Worm (Caenorhabditis elegans): ENCODE measurements around the gene C23H5.8.

Gene C23H5.8

DNA sequence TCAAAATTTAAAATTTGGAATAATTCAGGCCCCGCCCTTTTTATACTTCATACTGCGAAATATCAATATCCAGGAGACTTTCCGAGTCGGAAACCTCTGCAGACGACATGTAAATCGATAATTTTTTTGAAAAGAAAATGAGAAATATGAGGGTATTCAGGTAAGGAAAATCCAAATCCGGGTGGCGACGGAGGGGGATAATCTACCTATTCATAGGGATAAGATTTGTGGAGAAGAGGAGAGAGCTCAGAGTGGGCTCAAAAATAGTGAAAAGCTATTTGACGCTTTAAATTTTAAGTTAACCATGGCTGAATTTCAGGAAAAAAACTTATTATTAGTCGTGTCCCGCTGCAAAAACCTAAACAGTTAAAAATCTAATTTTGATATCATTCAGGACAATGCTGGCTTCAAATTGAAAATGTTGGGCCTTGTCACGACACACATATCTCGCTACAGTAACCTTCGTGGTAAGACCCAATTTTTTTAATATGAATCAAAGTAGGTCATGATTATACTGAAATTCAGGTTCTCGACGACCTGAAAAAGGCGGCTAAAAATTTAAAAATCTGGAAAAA is 1.8 kb downstream of the C23H5.8 start, which contains the start of gene che-6 (continued):
- no peak for TF ChIP-seq lin-40 (tag; optimal IDR thresholded peaks at IDR 0.05)
- TF ChIP-seq nhr-179 (tag; optimal IDR thresholded peaks at IDR 0.05): no peak
- TF ChIP-seq xnd-1 (tag; optimal IDR thresholded peaks at IDR 0.05): no peak
- no peak for TF ChIP-seq cebp-2 (GFP tag; IDR thresholded peaks at IDR 0.05)
- peak; percentile 10; the same call in 1 of the 2 replicates for TF ChIP-seq Y95B8A.8 (GFP tag; IDR thresholded peaks at IDR 0.05)
- no peak for TF ChIP-seq ztf-3 (GFP tag; optimal IDR thresholded peaks at IDR 0.05)
- no peak for TF ChIP-seq zim-3 (tag; optimal IDR thresholded peaks at IDR 0.05)
- TF ChIP-seq hlh-12 (tag; optimal IDR thresholded peaks at IDR 0.05): no peak
- no peak for TF ChIP-seq die-1 (tag; optimal IDR thresholded peaks at IDR 0.05)
- TF ChIP-seq lin-35 (GFP tag; optimal IDR thresholded peaks at IDR 0.05): no peak
- no peak for TF ChIP-seq let-526 (GFP tag; IDR thresholded peaks at IDR 0.05)
- peak; percentile 70 for TF ChIP-seq B0035.1 (tag; optimal IDR thresholded peaks at IDR 0.05)
- TF ChIP-seq B0019.2 (GFP tag; conservative IDR thresholded peaks at IDR 0.05): no peak
- no peak for TF ChIP-seq ztf-25 (GFP tag; IDR thresholded peaks at IDR 0.05)
- TF ChIP-seq mel-28 (tag; optimal IDR thresholded peaks at IDR 0.05; ENCODE audit: borderline replicate concordance): no peak
- TF ChIP-seq mcd-1 (GFP tag; IDR thresholded peaks at IDR 0.05): peak; percentile 43; the same call in 1 of the 2 replicates
- peak in 1 of 2 experiments; percentile 3 for TF ChIP-seq let-607 (tag; optimal IDR thresholded peaks at IDR 0.05)
- TF ChIP-seq bed-2 (GFP tag; IDR thresholded peaks at IDR 0.05): no peak
- TF ChIP-seq mxl-1 (tag; optimal IDR thresholded peaks at IDR 0.05): no peak
- no peak for TF ChIP-seq nhr-27 (tag; optimal IDR thresholded peaks at IDR 0.05)
- no peak for TF ChIP-seq athp-1 (tag; optimal IDR thresholded peaks at IDR 0.05)
- TF ChIP-seq ets-4 (GFP tag; optimal IDR thresholded peaks at IDR 0.05): no peak
- TF ChIP-seq nhr-120 (GFP tag; IDR thresholded peaks at IDR 0.05): no peak
- peak; percentile 61; the same call in 1 of the 2 replicates for TF ChIP-seq Y53G8AR.9 (GFP tag; conservative IDR thresholded peaks at IDR 0.05)
- TF ChIP-seq madf-3 (GFP tag; IDR thresholded peaks at IDR 0.05): no peak
- TF ChIP-seq Y56A3A.18 (GFP tag; IDR thresholded peaks at IDR 0.05): 0 out of 2 replicates have a peak, but pooled peaks have one; percentile 76
- no peak for TF ChIP-seq B0261.1 (tag; optimal IDR thresholded peaks at IDR 0.05)
- TF ChIP-seq dpl-1 (GFP tag; optimal IDR thresholded peaks at IDR 0.05): no peak
- TF ChIP-seq ztf-26 (tag; optimal IDR thresholded peaks at IDR 0.05): no peak
- peak; percentile 62 for TF ChIP-seq nhr-90 (tag; optimal IDR thresholded peaks at IDR 0.05)
- TF ChIP-seq attf-6 (GFP tag; IDR thresholded peaks at IDR 0.05): no peak
- TF ChIP-seq F49E8.2 (tag; optimal IDR thresholded peaks at IDR 0.05; ENCODE audit: insufficient read depth): no peak
- TF ChIP-seq pha-4 (tag; optimal IDR thresholded peaks at IDR 0.05): no peak
- no peak for TF ChIP-seq ztf-18 (tag; optimal IDR thresholded peaks at IDR 0.05)
- no peak for TF ChIP-seq ztf-6 (GFP tag; IDR thresholded peaks at IDR 0.05)
- no peak for TF ChIP-seq him-1 (tag; optimal IDR thresholded peaks at IDR 0.05)
- TF ChIP-seq F55B11.4 (tag; optimal IDR thresholded peaks at IDR 0.05; ENCODE audit: borderline replicate concordance, insufficient read depth): no peak
- peak; percentile 69 for TF ChIP-seq B0336.3 (GFP tag; IDR thresholded peaks at IDR 0.05)
- no peak for TF ChIP-seq hmg-1.2 (GFP tag; IDR thresholded peaks at IDR 0.05)
- TF ChIP-seq Y53F4B.3 (GFP tag; IDR thresholded peaks at IDR 0.05): no peak
- peak; percentile 20 for TF ChIP-seq repo-1 (tag; optimal IDR thresholded peaks at IDR 0.05)
- TF ChIP-seq ztf-28 (GFP tag; IDR thresholded peaks at IDR 0.05): no peak
- TF ChIP-seq attf-5 (GFP tag; optimal IDR thresholded peaks at IDR 0.05): no peak
- peak; percentile 72 for TF ChIP-seq nfyb-1 (GFP tag; IDR thresholded peaks at IDR 0.05)
- 0 out of 2 replicates have a peak, but pooled peaks have one; percentile 20 for TF ChIP-seq madf-6 (GFP tag; IDR thresholded peaks at IDR 0.05)
- TF ChIP-seq atf-7 (tag; optimal IDR thresholded peaks at IDR 0.05): peak; percentile 35
- no peak for TF ChIP-seq F22D6.2 (tag; optimal IDR thresholded peaks at IDR 0.05)
- TF ChIP-seq attf-3 (GFP tag; conservative IDR thresholded peaks at IDR 0.05): no peak
- TF ChIP-seq F37B4.10 (GFP tag; IDR thresholded peaks at IDR 0.05): no peak
